Worm (Caenorhabditis elegans): ENCODE results near the gene Y16B4A.2.

DNA sequence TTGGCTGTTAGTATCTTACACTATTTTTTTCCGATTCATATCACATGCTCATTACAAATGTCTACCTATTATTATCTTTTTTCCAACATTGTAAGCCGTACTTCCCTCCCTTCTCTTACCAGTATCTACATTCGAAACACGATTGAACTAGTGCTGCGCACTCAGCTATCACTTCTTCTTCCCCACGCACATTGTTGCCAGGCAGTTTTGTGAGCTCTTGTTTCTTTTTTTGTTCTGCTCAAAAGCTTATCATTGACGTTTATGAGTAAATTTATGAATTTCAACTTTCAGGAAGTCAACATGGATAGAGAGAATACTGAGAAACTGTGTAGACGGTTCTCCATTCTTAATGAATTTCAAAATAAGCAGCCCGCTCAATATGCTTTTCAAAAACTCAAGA is 50.6 kb downstream of the Y16B4A.2 start, which contains the start of gene F33C8.2:
- no peak for TF ChIP-seq flt-1 (GFP tag; IDR thresholded peaks at IDR 0.05)
- TF ChIP-seq ref-1 (GFP tag; conservative IDR thresholded peaks at IDR 0.05): no peak
- TF ChIP-seq tab-1 (GFP tag; IDR thresholded peaks at IDR 0.05): no peak
- TF ChIP-seq klf-2 (GFP tag; conservative IDR thresholded peaks at IDR 0.05): no peak
- no peak for TF ChIP-seq ztf-29 (GFP tag; IDR thresholded peaks at IDR 0.05)
- TF ChIP-seq T22C8.4 (GFP tag; IDR thresholded peaks at IDR 0.05): no peak
- no peak for TF ChIP-seq med-1 (GFP tag; optimal IDR thresholded peaks at IDR 0.05; ENCODE audit: insufficient read depth)
- TF ChIP-seq cog-1 (tag; optimal IDR thresholded peaks at IDR 0.05): no peak
- no peak for TF ChIP-seq ztf-23 (GFP tag; IDR thresholded peaks at IDR 0.05)
